Worm (Caenorhabditis elegans) whole organism, midembryonic: ENCODE data around the gene unc-18.

Source experiments
- T22C8.4 ChIP-seq: fragments of 200-800 bp; sonication (Bioruptor generic); IDR thresholded peaks from 2 replicates; pipeline ENCODE4 v1.3.6; 2022; ENCODE audit warnings: missing genetic modification characterization, missing compliant biosample characterization
- cog-1 ChIP-seq: sonication (generic microtip); optimal IDR thresholded peaks from 2 replicates; lab custom pipeline; 2016; ENCODE audit warnings: missing genetic modification characterization, missing compliant biosample characterization
- flt-1 ChIP-seq: fragments of 200-800 bp; sonication (Bioruptor generic); IDR thresholded peaks from 2 replicates; pipeline ENCODE4 v1.3.6; 2022; ENCODE audit warnings: missing genetic modification characterization, missing compliant biosample characterization
- klf-2 ChIP-seq: fragments of 200-800 bp; sonication (Bioruptor generic); conservative IDR thresholded peaks from 2 replicates; pipeline ENCODE4 v1.3.6; 2022; ENCODE audit warnings: missing genetic modification reagents, missing genetic modification characterization, missing compliant biosample characterization
- med-1 ChIP-seq: sonication (generic microtip); optimal IDR thresholded peaks from 2 replicates; lab custom pipeline; 2017; ENCODE audit warnings: missing genetic modification characterization, mild to moderate bottlenecking, missing compliant biosample characterization, antibody characterized with exemption, missing genetic modification reagents; ENCODE audit not compliant: insufficient read depth
- ref-1 ChIP-seq: fragments of 200-800 bp; sonication (Bioruptor generic); conservative IDR thresholded peaks from 2 replicates; pipeline ENCODE4 v1.3.6; 2022; ENCODE audit warnings: missing genetic modification reagents, missing genetic modification characterization, missing compliant biosample characterization
- tab-1 ChIP-seq: fragments of 200-800 bp; sonication (Bioruptor generic); IDR thresholded peaks from 2 replicates; pipeline ENCODE4 v1.3.6; 2022; ENCODE audit warnings: missing genetic modification characterization, missing compliant biosample characterization
- ztf-23 ChIP-seq: fragments of 200-800 bp; sonication (Bioruptor generic); IDR thresholded peaks from 2 replicates; pipeline ENCODE4 v1.3.6; 2022; ENCODE audit warnings: missing genetic modification reagents, missing genetic modification characterization, missing compliant biosample characterization
- ztf-29 ChIP-seq: fragments of 200-800 bp; sonication (Bioruptor generic); IDR thresholded peaks from 2 replicates; pipeline ENCODE4 v1.3.6; 2022; ENCODE audit warnings: missing genetic modification reagents, missing genetic modification characterization, missing compliant biosample characterization

Gene unc-18

ce11 chrX:7725615-7726014 is 42.9 kb downstream of the unc-18 start, which contains the start of gene spp-14:
TSS of gene spp-14 (plus strand) at chrX:7725979.
- TF ChIP-seq ref-1 (GFP tag; lab: Robert Waterston, UW) (no peak), tab-1 (GFP tag; lab: Robert Waterston, UW) (no peak), T22C8.4 (GFP tag; lab: Robert Waterston, UW) (no peak), ztf-29 (GFP tag; lab: Robert Waterston, UW) (no peak), ztf-23 (GFP tag; lab: Robert Waterston, UW) (no peak), cog-1 (no peak), med-1 (GFP tag; lab: Kevin White, UChicago) (no peak), flt-1 (no peak), klf-2 (GFP tag; lab: Robert Waterston, UW) (no peak)

ce11 chrX:7726351-7726750 is 43.7 kb downstream of the unc-18 start:
- no peak for TF ChIP-seq med-1 (GFP tag; lab: Kevin White, UChicago)
- no peak for TF ChIP-seq ztf-29 (GFP tag; lab: Robert Waterston, UW)
- TF ChIP-seq ztf-23 (GFP tag; lab: Robert Waterston, UW), result no peak
- no peak for TF ChIP-seq cog-1
- TF ChIP-seq T22C8.4 (GFP tag; lab: Robert Waterston, UW), result no peak
- no peak for TF ChIP-seq ref-1 (GFP tag; lab: Robert Waterston, UW)
- no peak for TF ChIP-seq flt-1
- no peak for TF ChIP-seq tab-1 (GFP tag; lab: Robert Waterston, UW)
- TF ChIP-seq klf-2 (GFP tag; lab: Robert Waterston, UW), result no peak

- TF ChIP-seq ref-1 (GFP tag; lab: Robert Waterston, UW) (no peak), flt-1 (no peak), med-1 (GFP tag; lab: Kevin White, UChicago) (no peak), cog-1 (no peak), tab-1 (GFP tag; lab: Robert Waterston, UW) (no peak), ztf-23 (GFP tag; lab: Robert Waterston, UW) (no peak), ztf-29 (GFP tag; lab: Robert Waterston, UW) (no peak), klf-2 (GFP tag; lab: Robert Waterston, UW) (no peak), T22C8.4 (GFP tag; lab: Robert Waterston, UW) (no peak)
Observed at ce11 chrX:7727601-7728000, 44.9 kb downstream of the unc-18 start, which contains the start of gene vit-1. TSS of gene vit-1 (plus strand) at chrX:7727889.

ce11 chrX:7733571-7733970 is 50.9 kb downstream of the unc-18 start:
- TF ChIP-seq ztf-23 (GFP tag; lab: Robert Waterston, UW) (no peak), ref-1 (GFP tag; lab: Robert Waterston, UW) (no peak), med-1 (GFP tag; lab: Kevin White, UChicago) (no peak), tab-1 (GFP tag; lab: Robert Waterston, UW) (no peak), flt-1 (no peak), ztf-29 (GFP tag; lab: Robert Waterston, UW) (no peak)
